Fruit fly (Drosophila melanogaster): ENCODE data around the gene Ir62a.

Ir62a gene

DNA sequence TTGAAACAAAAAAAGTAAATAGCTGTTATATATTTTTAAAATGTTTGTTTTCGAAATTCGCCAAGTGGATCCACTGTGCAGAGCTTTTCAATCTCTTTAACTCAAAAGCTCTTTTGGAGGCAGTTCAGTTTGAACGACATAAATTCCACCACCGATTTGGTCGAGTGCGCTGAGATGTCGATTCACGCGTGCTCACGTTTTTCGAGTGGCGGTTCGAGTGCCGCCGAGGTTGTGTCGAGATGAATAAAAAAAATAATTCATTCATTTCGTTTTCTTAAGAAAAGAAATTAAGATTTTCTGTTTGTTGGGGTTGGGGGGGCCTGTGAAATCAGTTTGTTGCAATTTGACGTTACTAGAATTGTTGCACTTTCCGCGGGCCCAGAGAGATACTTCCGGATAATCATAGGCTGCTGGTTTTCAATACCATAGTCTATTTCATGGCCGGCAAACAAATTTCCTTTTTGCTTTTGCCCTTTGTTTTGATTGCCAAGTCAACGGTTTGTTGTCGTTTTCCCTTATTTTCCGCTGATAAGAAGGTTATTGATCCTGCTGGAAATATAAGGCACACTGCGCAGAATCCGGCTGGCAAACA, 42.4 kb downstream of the Ir62a start (continued):
- no peak for TF ChIP-seq gem (tag; optimal IDR thresholded peaks at IDR 0.05)
- no peak for TF ChIP-seq crol (GFP tag; IDR thresholded peaks at IDR 0.05)
- TF ChIP-seq twi (tag; optimal IDR thresholded peaks at IDR 0.05): no peak
- TF ChIP-seq Scr (GFP tag; IDR thresholded peaks at IDR 0.05; ENCODE audit: partially characterized antibody): peak; percentile 61
- no peak for TF ChIP-seq CG11695 (GFP tag; IDR thresholded peaks at IDR 0.05)
- TF ChIP-seq CG10274 (GFP tag; optimal IDR thresholded peaks at IDR 0.05): no peak
- no peak for TF ChIP-seq CG8765 (GFP tag; IDR thresholded peaks at IDR 0.05)
- peak; percentile 69 for TF ChIP-seq onecut (GFP tag; IDR thresholded peaks at IDR 0.05)
- TF ChIP-seq Jarid2 (GFP tag; optimal IDR thresholded peaks at IDR 0.05): no peak
- peak; percentile 58 for TF ChIP-seq inv (GFP tag; IDR thresholded peaks at IDR 0.05; ENCODE audit: partially characterized antibody)
- TF ChIP-seq Hr39 (optimal IDR thresholded peaks at IDR 0.05): no peak
- TF ChIP-seq Atf6 (GFP tag; IDR thresholded peaks at IDR 0.05): no peak
- no peak for TF ChIP-seq gcm2 (GFP tag; optimal IDR thresholded peaks at IDR 0.05)
- TF ChIP-seq CG13424 (tag; optimal IDR thresholded peaks at IDR 0.05): no peak
- TF ChIP-seq Lhr (GFP tag; optimal IDR thresholded peaks at IDR 0.05): no peak
- no peak for TF ChIP-seq rib (GFP tag; IDR thresholded peaks at IDR 0.05)
- TF ChIP-seq CG15269 (tag; optimal IDR thresholded peaks at IDR 0.05): peak; percentile 12
- no peak for TF ChIP-seq CG14050 (GFP tag; IDR thresholded peaks at IDR 0.05)
- TF ChIP-seq dmrt11E (tag; optimal IDR thresholded peaks at IDR 0.05): no peak
- TF ChIP-seq CG8281 (tag; optimal IDR thresholded peaks at IDR 0.05): no peak
- TF ChIP-seq Ets65A (GFP tag): peak; percentile 27
- no peak for TF ChIP-seq CG3847 (GFP tag; IDR thresholded peaks at IDR 0.05)
- TF ChIP-seq unc-4 (GFP tag; IDR thresholded peaks at IDR 0.05; ENCODE audit: partially characterized antibody): peak; percentile 55
- no peak for TF ChIP-seq CG1647 (GFP tag; optimal IDR thresholded peaks at IDR 0.05)
- peak; percentile 95 for TF ChIP-seq CG4707 (GFP tag; optimal IDR thresholded peaks at IDR 0.05)
- peak; percentile 100 for TF ChIP-seq pros (GFP tag; optimal IDR thresholded peaks at IDR 0.05)
- no peak for TF ChIP-seq fd102C (GFP tag; optimal IDR thresholded peaks at IDR 0.05)
- TF ChIP-seq CG8089 (GFP tag; optimal IDR thresholded peaks at IDR 0.05): no peak
- TF ChIP-seq vnd (GFP tag; IDR thresholded peaks at IDR 0.05; ENCODE audit: partially characterized antibody): peak; percentile 66
- no peak for TF ChIP-seq CG4328 (GFP tag; optimal IDR thresholded peaks at IDR 0.05)
- no peak for TF ChIP-seq Sox100B (GFP tag; optimal IDR thresholded peaks at IDR 0.05)
- TF ChIP-seq stwl (tag; optimal IDR thresholded peaks at IDR 0.05): no peak
- TF ChIP-seq CG9437 (GFP tag; optimal IDR thresholded peaks at IDR 0.05): no peak
- TF ChIP-seq bcd (GFP tag; optimal IDR thresholded peaks at IDR 0.05): no peak
- TF ChIP-seq Meics (GFP tag; optimal IDR thresholded peaks at IDR 0.05): no peak
- TF ChIP-seq CG15514 (GFP tag; optimal IDR thresholded peaks at IDR 0.05): peak; percentile 76
- peak; percentile 12 for TF ChIP-seq CG18262 (tag; optimal IDR thresholded peaks at IDR 0.05)
- TF ChIP-seq mld (GFP tag; IDR thresholded peaks at IDR 0.05; ENCODE audit: partially characterized antibody): peak; percentile 77; the same call in 2 of the 3 replicates
- no peak for TF ChIP-seq Vsx1 (GFP tag; optimal IDR thresholded peaks at IDR 0.05)
- no peak for TF ChIP-seq CG10366 (GFP tag; IDR thresholded peaks at IDR 0.05)
- TF ChIP-seq CG17359 (tag; optimal IDR thresholded peaks at IDR 0.05): no peak
- peak; percentile 52 for TF ChIP-seq exex (tag; optimal IDR thresholded peaks at IDR 0.05)
- TF ChIP-seq run (tag; optimal IDR thresholded peaks at IDR 0.05): no peak
- no peak for TF ChIP-seq wdn (GFP tag; IDR thresholded peaks at IDR 0.05)
- no peak for TF ChIP-seq CG9215 (GFP tag; IDR thresholded peaks at IDR 0.05)
- TF ChIP-seq CG30403 (GFP tag; optimal IDR thresholded peaks at IDR 0.05): no peak
- TF ChIP-seq gro (GFP tag; optimal IDR thresholded peaks at IDR 0.05): no peak
- no peak for TF ChIP-seq CG1603 (tag; optimal IDR thresholded peaks at IDR 0.05)
- no peak for TF ChIP-seq Tbp (GFP tag; optimal IDR thresholded peaks at IDR 0.05)
- no peak for TF ChIP-seq Hand (GFP tag; optimal IDR thresholded peaks at IDR 0.05)
